Worm (Caenorhabditis elegans): Measurements from ENCODE around the gene F47B8.8.

The F47B8.8 gene

ce11 chrV:14372774-14373173 is 41.2 kb downstream of the F47B8.8 start, which contains the start of gene unc-39:
unc-39 (plus strand) TSS chrV:14373074.
- no peak for TF ChIP-seq sptf-1 (tag; optimal IDR thresholded peaks at IDR 0.05)
- TF ChIP-seq nhr-76 (tag; optimal IDR thresholded peaks at IDR 0.05), result no peak
- no peak for TF ChIP-seq unc-120 (tag; optimal IDR thresholded peaks at IDR 0.05; ENCODE audit: poor library complexity, severe bottlenecking)
- no peak for TF ChIP-seq unc-39 (tag; optimal IDR thresholded peaks at IDR 0.05)

ce11 chrV:14378052-14378451 is 46.5 kb downstream of the F47B8.8 start:
- TF ChIP-seq ceh-39 (tag; optimal IDR thresholded peaks at IDR 0.05) (no peak), ztf-11 (tag; optimal IDR thresholded peaks at IDR 0.05) (no peak), pha-4 (tag; optimal IDR thresholded peaks at IDR 0.05) (no peak), tbx-8 (GFP tag; optimal IDR thresholded peaks at IDR 0.05) (no peak), lin-32 (GFP tag; optimal IDR thresholded peaks at IDR 0.05) (no peak), zip-8 (tag; optimal IDR thresholded peaks at IDR 0.05) (no peak), nhr-237 (tag; optimal IDR thresholded peaks at IDR 0.05) (no peak), snpc-4 (tag; optimal IDR thresholded peaks at IDR 0.05) (no peak), flh-1 (GFP tag; optimal IDR thresholded peaks at IDR 0.05) (no peak), ham-2 (GFP tag; optimal IDR thresholded peaks at IDR 0.05) (no peak), sptf-1 (tag; optimal IDR thresholded peaks at IDR 0.05) (no peak), nhr-2 (tag; optimal IDR thresholded peaks at IDR 0.05) (no peak), nhr-12 (tag; optimal IDR thresholded peaks at IDR 0.05) (no peak), unc-120 (tag; optimal IDR thresholded peaks at IDR 0.05; ENCODE audit: poor library complexity, severe bottlenecking) (no peak), lin-13 (tag; optimal IDR thresholded peaks at IDR 0.05) (no peak), ceh-43 (GFP tag; optimal IDR thresholded peaks at IDR 0.05) (no peak)

- TF ChIP-seq sptf-1 (tag; optimal IDR thresholded peaks at IDR 0.05) (no peak), flh-1 (GFP tag; optimal IDR thresholded peaks at IDR 0.05) (no peak), mep-1 (tag; optimal IDR thresholded peaks at IDR 0.05) (no peak), nhr-28 (tag; optimal IDR thresholded peaks at IDR 0.05) (no peak), nhr-237 (tag; optimal IDR thresholded peaks at IDR 0.05) (no peak), cnd-1 (tag; optimal IDR thresholded peaks at IDR 0.05) (no peak), lsy-2 (tag; optimal IDR thresholded peaks at IDR 0.05) (no peak), snpc-4 (tag; optimal IDR thresholded peaks at IDR 0.05) (no peak), drap-1 (GFP tag; optimal IDR thresholded peaks at IDR 0.05) (no peak), ztf-11 (tag; optimal IDR thresholded peaks at IDR 0.05) (no peak), unc-120 (tag; optimal IDR thresholded peaks at IDR 0.05; ENCODE audit: poor library complexity, severe bottlenecking) (no peak), lin-32 (GFP tag; optimal IDR thresholded peaks at IDR 0.05) (no peak), nhr-12 (tag; optimal IDR thresholded peaks at IDR 0.05) (no peak), ceh-83 (GFP tag; optimal IDR thresholded peaks at IDR 0.05) (no peak), sem-2 (GFP tag; optimal IDR thresholded peaks at IDR 0.05) (no peak), mls-2 (tag; optimal IDR thresholded peaks at IDR 0.05) (no peak)
Measured at ce11 chrV:14378986-14379385, 47.5 kb downstream of the F47B8.8 start, which contains the start of gene npr-43. npr-43 (minus strand) TSS chrV:14379086.

- TF ChIP-seq unc-120 (tag; optimal IDR thresholded peaks at IDR 0.05; ENCODE audit: poor library complexity, severe bottlenecking), result no peak
- no peak for TF ChIP-seq mab-5 (tag; optimal IDR thresholded peaks at IDR 0.05)
- no peak for TF ChIP-seq lin-13 (tag; optimal IDR thresholded peaks at IDR 0.05)
- no peak for TF ChIP-seq nhr-28 (tag; optimal IDR thresholded peaks at IDR 0.05)
- no peak for TF ChIP-seq mls-2 (tag; optimal IDR thresholded peaks at IDR 0.05)
- TF ChIP-seq nhr-2 (tag; optimal IDR thresholded peaks at IDR 0.05), result no peak
- TF ChIP-seq sptf-1 (tag; optimal IDR thresholded peaks at IDR 0.05), result no peak
Measured at ce11 chrV:14380242-14380641, 48.7 kb downstream of the F47B8.8 start.
